Worm (Caenorhabditis elegans) whole organism, young adult: Measurements from ENCODE around the gene K10C2.6.

Experiments
- F22D6.2 ChIP-seq: sonication (generic microtip); optimal IDR thresholded peaks from 2 replicates; lab custom pipeline; 2016; ENCODE audit warnings: mild to moderate bottlenecking, missing genetic modification characterization, missing compliant biosample characterization
- ama-1 ChIP-seq, 3 experiments: fragments of 150-350 bp in 1 of 3; sonication (generic microtip) in 2 of 3; optimal IDR thresholded peaks; 2 replicates each; lab custom pipeline; 2014 to 2018; ENCODE audit warnings: missing biosample characterization in 2 of 3, missing genetic modification characterization in 2 of 3, missing genetic modification reagents in 2 of 3
- atf-7 ChIP-seq: sonication (generic microtip); optimal IDR thresholded peaks from 2 replicates; lab custom pipeline; 2017; ENCODE audit warnings: mild to moderate bottlenecking, missing genetic modification characterization, missing compliant biosample characterization
- chd-7 ChIP-seq: sonication (generic microtip); optimal IDR thresholded peaks from 2 replicates; lab custom pipeline; 2016; ENCODE audit warnings: mild to moderate bottlenecking, missing genetic modification characterization, moderate library complexity, missing compliant biosample characterization
- lin-26 ChIP-seq: fragments of 200-800 bp; sonication (Bioruptor generic); IDR thresholded peaks from 2 replicates; pipeline ENCODE4 v1.3.6; 2022; ENCODE audit warnings: missing genetic modification reagents, missing genetic modification characterization, missing compliant biosample characterization
- sea-2 ChIP-seq: fragments of 200-800 bp; sonication (Bioruptor generic); IDR thresholded peaks from 2 replicates; pipeline ENCODE4 v1.3.6; 2022; ENCODE audit warnings: missing genetic modification characterization, missing compliant biosample characterization

ce11 chrX:6456567-6456966 is 5.3 kb downstream of the K10C2.6 start, which contains the start of gene pept-1:
- TF ChIP-seq F22D6.2 (tag; lab: Kevin White, UChicago) (no peak), ama-1 (optimal IDR thresholded peaks at IDR 0.05; lab: Kevin White, UChicago) (no peak), ama-1 (GFP tag; optimal IDR thresholded peaks at IDR 0.05; lab: Kevin White, UChicago) (no peak), lin-26 (GFP tag; lab: Robert Waterston, UW) (no peak), atf-7 (tag; lab: Kevin White, UChicago) (peak; percentile 50), chd-7 (tag; lab: Kevin White, UChicago) (no peak), sea-2 (no peak)
